Worm (Caenorhabditis elegans): ENCODE data around the gene F14F8.8.

F14F8.8 gene

DNA sequence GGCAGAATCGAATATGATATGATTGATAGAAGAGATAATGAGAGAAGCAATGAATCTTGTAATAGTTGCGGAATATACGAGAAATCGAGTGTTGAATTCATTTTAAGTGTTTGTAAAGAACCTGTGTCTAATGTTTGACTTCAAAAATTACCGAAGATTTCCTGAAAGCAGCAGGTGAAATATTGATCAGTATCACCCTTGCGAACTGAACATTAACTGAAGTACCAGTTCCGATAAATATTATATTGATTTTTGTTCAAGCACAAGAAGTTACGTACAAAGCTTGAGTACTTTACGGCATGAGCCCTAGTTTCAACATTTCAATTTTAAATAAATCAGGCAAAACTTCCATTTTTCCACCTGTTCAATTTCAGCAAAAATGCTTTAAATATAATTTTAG is 7.1 kb upstream of the F14F8.8 start, which contains the start of gene srz-103:
Gene srz-103, minus strand, starts transcription at position 101 of the 400 bp plus-strand sequence.
- TF ChIP-seq npax-4 (tag; optimal IDR thresholded peaks at IDR 0.05) (no peak), ttx-3 (tag; optimal IDR thresholded peaks at IDR 0.05) (no peak), pax-1 (tag; optimal IDR thresholded peaks at IDR 0.05) (no peak), odd-2 (tag; optimal IDR thresholded peaks at IDR 0.05) (no peak), nhr-232 (tag; optimal IDR thresholded peaks at IDR 0.05) (no peak), elt-4 (tag; optimal IDR thresholded peaks at IDR 0.05) (no peak), pag-3 (tag; optimal IDR thresholded peaks at IDR 0.05; ENCODE audit: borderline replicate concordance) (no peak), tbx-7 (tag; optimal IDR thresholded peaks at IDR 0.05) (no peak), nfya-1 (tag; optimal IDR thresholded peaks at IDR 0.05) (no peak), T23F11.4 (GFP tag; optimal IDR thresholded peaks at IDR 0.05) (no peak)

ce11 chrV:16675553-16675952 is 3.5 kb upstream of the F14F8.8 start, which contains the start of gene srz-1:
Gene srz-1, plus strand, starts transcription at chrV:16675853.
- no peak for TF ChIP-seq odd-2 (tag; optimal IDR thresholded peaks at IDR 0.05)
- TF ChIP-seq hlh-30 (tag; optimal IDR thresholded peaks at IDR 0.05; ENCODE audit: insufficient read depth), result no peak
- no peak for TF ChIP-seq ceh-18 (tag; optimal IDR thresholded peaks at IDR 0.05)
- no peak for TF ChIP-seq sdc-2 (tag; optimal IDR thresholded peaks at IDR 0.05)
- TF ChIP-seq hlh-13 (GFP tag; optimal IDR thresholded peaks at IDR 0.05), result no peak
- TF ChIP-seq ceh-24 (tag; optimal IDR thresholded peaks at IDR 0.05), result no peak
- no peak for TF ChIP-seq hlh-8 (tag; optimal IDR thresholded peaks at IDR 0.05)
- no peak for TF ChIP-seq eyg-1 (tag; optimal IDR thresholded peaks at IDR 0.05)
- no peak for TF ChIP-seq tbx-7 (tag; optimal IDR thresholded peaks at IDR 0.05)
- TF ChIP-seq Y22D7AL.16 (tag; optimal IDR thresholded peaks at IDR 0.05), result no peak
- no peak for TF ChIP-seq nfya-1 (tag; optimal IDR thresholded peaks at IDR 0.05)
- TF ChIP-seq zip-5 (tag; optimal IDR thresholded peaks at IDR 0.05), result no peak
- TF ChIP-seq ceh-45 (GFP tag; IDR thresholded peaks at IDR 0.05), result no peak
- TF ChIP-seq pros-1 (tag; optimal IDR thresholded peaks at IDR 0.05), result no peak
- TF ChIP-seq elt-4 (tag; optimal IDR thresholded peaks at IDR 0.05), result no peak
- no peak for TF ChIP-seq ceh-19 (GFP tag; optimal IDR thresholded peaks at IDR 0.05)
- TF ChIP-seq gmeb-2 (tag; optimal IDR thresholded peaks at IDR 0.05), result no peak
- TF ChIP-seq lin-11 (tag; optimal IDR thresholded peaks at IDR 0.05), result no peak

DNA sequence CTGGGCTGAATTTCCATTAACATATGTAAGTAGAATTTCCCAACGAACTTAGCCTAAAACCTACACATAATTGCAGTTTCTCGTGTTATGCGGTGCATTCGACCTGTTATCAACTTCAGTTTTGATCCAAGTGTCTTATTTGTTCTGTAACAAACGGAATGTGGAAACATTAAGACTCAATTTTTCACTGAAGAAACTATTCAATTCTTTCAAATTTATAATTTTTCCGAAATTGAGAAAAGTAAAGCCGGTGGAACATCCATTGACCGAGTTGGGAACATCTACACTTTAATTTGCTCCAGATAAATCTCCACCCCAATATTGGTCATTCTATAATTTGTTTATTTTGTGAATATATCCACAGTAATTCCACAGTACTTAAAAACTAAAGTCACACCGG is 2.3 kb upstream of the F14F8.8 start:
- no peak for TF ChIP-seq hlh-8 (tag; optimal IDR thresholded peaks at IDR 0.05)

- no peak for TF ChIP-seq sdc-2 (tag; optimal IDR thresholded peaks at IDR 0.05)
- TF ChIP-seq Y22D7AL.16 (tag; optimal IDR thresholded peaks at IDR 0.05), result no peak
- no peak for TF ChIP-seq gmeb-2 (tag; optimal IDR thresholded peaks at IDR 0.05)
- TF ChIP-seq elt-4 (tag; optimal IDR thresholded peaks at IDR 0.05), result no peak
- TF ChIP-seq ref-2 (tag; optimal IDR thresholded peaks at IDR 0.05), result no peak
Measured at ce11 chrV:16671190-16671589, 908 bp downstream of the F14F8.8 start, which contains the start of gene str-61. Gene str-61, minus strand, starts transcription at chrV:16671290.

- TF ChIP-seq ztf-16 (tag; optimal IDR thresholded peaks at IDR 0.05), result no peak
- TF ChIP-seq K02D7.2 (tag; optimal IDR thresholded peaks at IDR 0.05), result no peak
- no peak for TF ChIP-seq lim-6 (tag; optimal IDR thresholded peaks at IDR 0.05)
- TF ChIP-seq ceh-19 (GFP tag; optimal IDR thresholded peaks at IDR 0.05), result no peak
- no peak for TF ChIP-seq pqm-1 (tag; optimal IDR thresholded peaks at IDR 0.05)
Measured at ce11 chrV:16668473-16668872, 3.6 kb downstream of the F14F8.8 start, which contains the start of gene F14F8.9. Gene F14F8.9, minus strand, starts transcription at chrV:16668573.

DNA sequence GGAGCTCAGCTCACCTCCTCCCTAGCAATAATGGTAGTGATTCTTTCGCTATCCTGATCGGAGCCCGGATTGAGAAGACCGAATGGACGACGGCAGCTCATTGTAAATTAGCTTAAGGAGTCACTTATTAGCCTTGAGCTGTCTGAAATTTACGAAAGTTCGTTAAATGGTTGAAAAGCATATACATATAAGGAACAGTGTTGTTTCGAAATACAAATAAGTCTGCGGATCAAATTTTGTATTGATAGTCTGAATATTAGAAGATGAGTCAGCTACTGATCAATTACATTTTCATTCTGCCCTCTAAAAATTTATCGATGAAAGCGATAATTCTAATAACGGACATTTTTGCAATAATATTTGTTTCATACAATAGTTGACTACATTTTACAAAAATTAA is 5.5 kb downstream of the F14F8.8 start, which contains the start of gene F14F8.14:
Gene F14F8.14, minus strand, starts transcription at position 101 of the 400 bp plus-strand sequence.
- TF ChIP-seq unc-55 (GFP tag; optimal IDR thresholded peaks at IDR 0.05), result no peak
- no peak for TF ChIP-seq ceh-24 (tag; optimal IDR thresholded peaks at IDR 0.05)
- no peak for TF ChIP-seq ztf-16 (tag; optimal IDR thresholded peaks at IDR 0.05)
- TF ChIP-seq nhr-232 (tag; optimal IDR thresholded peaks at IDR 0.05), result no peak
- TF ChIP-seq hlh-6 (tag; optimal IDR thresholded peaks at IDR 0.05), result no peak
- TF ChIP-seq sox-2 (GFP tag; IDR thresholded peaks at IDR 0.05), result no peak
- no peak for TF ChIP-seq pat-9 (tag; optimal IDR thresholded peaks at IDR 0.05)
- no peak for TF ChIP-seq elt-4 (tag; optimal IDR thresholded peaks at IDR 0.05)
- no peak for TF ChIP-seq nfya-1 (tag; optimal IDR thresholded peaks at IDR 0.05)
- no peak for TF ChIP-seq ceh-34 (tag; optimal IDR thresholded peaks at IDR 0.05)
- no peak for TF ChIP-seq lin-11 (tag; optimal IDR thresholded peaks at IDR 0.05)
- no peak for TF ChIP-seq ceh-2 (tag; optimal IDR thresholded peaks at IDR 0.05)
